Worm (Caenorhabditis elegans) whole organism, L4 larva: ENCODE results near the gene C31E10.11.

ENCODE experiments used
- F10B5.3 ChIP-seq: sonication (generic microtip); optimal IDR thresholded peaks from 2 replicates; lab custom pipeline; 2016; ENCODE audit warnings: mild to moderate bottlenecking, missing genetic modification characterization, missing compliant biosample characterization
- F37D6.2 ChIP-seq: sonication (generic microtip); optimal IDR thresholded peaks from 2 replicates; lab custom pipeline; 2016; ENCODE audit warnings: mild to moderate bottlenecking, missing genetic modification characterization, missing compliant biosample characterization
- F44E2.7 ChIP-seq: fragments of 200-800 bp; sonication (Bioruptor generic); IDR thresholded peaks from 2 replicates; pipeline ENCODE4 v2.1.2; 2022; ENCODE audit warnings: missing genetic modification characterization, missing compliant biosample characterization
- T26A8.4 ChIP-seq: fragments of 200-800 bp; sonication (Bioruptor generic); IDR thresholded peaks from 2 replicates; pipeline ENCODE4 v1.3.6; 2022; ENCODE audit warnings: missing genetic modification characterization, missing compliant biosample characterization
- Y48G9A.11 ChIP-seq: fragments of 200-800 bp; sonication (Bioruptor generic); IDR thresholded peaks from 2 replicates; pipeline ENCODE4 v1.3.6; 2022; ENCODE audit warnings: missing genetic modification reagents, missing genetic modification characterization, missing compliant biosample characterization
- Y75B8A.6 ChIP-seq: fragments of 200-800 bp; sonication (Bioruptor generic); IDR thresholded peaks from 2 replicates; pipeline ENCODE4 v1.3.6; 2022; ENCODE audit warnings: missing genetic modification reagents, missing genetic modification characterization, missing compliant biosample characterization
- ZK546.5 ChIP-seq, 2 experiments: sonication (generic microtip); optimal IDR thresholded peaks; 2 replicates each; lab custom pipeline; 2017; ENCODE audit warnings: missing biosample characterization in 2 of 2, missing genetic modification characterization in 2 of 2
- aly-2 ChIP-seq: sonication (generic microtip); optimal IDR thresholded peaks from 2 replicates; lab custom pipeline; 2018; ENCODE audit warnings: missing biosample characterization, missing genetic modification characterization
- arid-1 ChIP-seq: fragments of 200-800 bp; sonication (Bioruptor generic); conservative IDR thresholded peaks from 2 replicates; pipeline ENCODE4 v1.3.6; 2022; ENCODE audit warnings: missing genetic modification reagents, missing genetic modification characterization, missing compliant biosample characterization
- ceh-28 ChIP-seq: fragments of 150-350 bp; optimal IDR thresholded peaks from 2 replicates; lab custom pipeline; 2014; ENCODE audit warnings: missing biosample characterization, missing genetic modification reagents, missing genetic modification characterization
- ceh-44 ChIP-seq: fragments of 200-800 bp; sonication (Bioruptor generic); IDR thresholded peaks from 2 replicates; pipeline ENCODE4 v1.3.6; 2022; ENCODE audit warnings: missing genetic modification reagents, missing genetic modification characterization, missing compliant biosample characterization
- ceh-62 ChIP-seq: sonication (generic microtip); optimal IDR thresholded peaks from 2 replicates; lab custom pipeline; 2017; ENCODE audit warnings: missing biosample characterization, missing genetic modification characterization
- ceh-82 ChIP-seq: sonication (generic microtip); optimal IDR thresholded peaks from 2 replicates; lab custom pipeline; 2017; ENCODE audit warnings: missing biosample characterization, missing genetic modification characterization
- ces-1 ChIP-seq: fragments of 150-350 bp; sonication (generic microtip); optimal IDR thresholded peaks from 4 replicates; lab custom pipeline; 2014; ENCODE audit warnings: missing biosample characterization, missing genetic modification reagents, missing genetic modification characterization
- daf-12 ChIP-seq: fragments of 150-350 bp; optimal IDR thresholded peaks from 2 replicates; lab custom pipeline; 2014; ENCODE audit warnings: missing biosample characterization, missing genetic modification reagents, missing genetic modification characterization
- daf-19 ChIP-seq: fragments of 200-800 bp; sonication (Bioruptor generic); conservative IDR thresholded peaks from 2 replicates; pipeline ENCODE4 v1.3.6; 2022; ENCODE audit warnings: missing genetic modification characterization, missing compliant biosample characterization
- dmd-8 ChIP-seq: fragments of 200-800 bp; sonication (Bioruptor generic); IDR thresholded peaks from 2 replicates; pipeline ENCODE4 v1.3.6; 2022; ENCODE audit warnings: missing genetic modification characterization, missing compliant biosample characterization
- dmd-9 ChIP-seq: fragments of 200-800 bp; sonication (Bioruptor generic); IDR thresholded peaks from 2 replicates; pipeline ENCODE4 v1.3.6; 2022; ENCODE audit warnings: missing genetic modification reagents, missing genetic modification characterization, missing compliant biosample characterization
- dpl-1 ChIP-seq: fragments of 150-350 bp; optimal IDR thresholded peaks from 2 replicates; lab custom pipeline; 2014; ENCODE audit warnings: missing biosample characterization, missing genetic modification reagents, missing genetic modification characterization
- fkh-10 ChIP-seq: fragments of 150-350 bp; optimal IDR thresholded peaks from 2 replicates; lab custom pipeline; 2014; ENCODE audit warnings: missing biosample characterization, missing genetic modification reagents, missing genetic modification characterization
- gei-8 ChIP-seq: fragments of 200-800 bp; sonication (Bioruptor generic); optimal IDR thresholded peaks from 2 replicates; lab custom pipeline; 2018; ENCODE audit warnings: mild to moderate bottlenecking, missing genetic modification characterization, missing compliant biosample characterization
- hif-1 ChIP-seq, 2 experiments: sonication (generic microtip); optimal IDR thresholded peaks; 2 replicates each; lab custom pipeline; 2016 to 2017; ENCODE audit warnings: missing compliant biosample characterization in 2 of 2, missing genetic modification characterization in 2 of 2, missing genetic modification reagents in 2 of 2, missing genotype in 2 of 2, mild to moderate bottlenecking in 1 of 2
- hlh-11 ChIP-seq: fragments of 200-800 bp; sonication (Bioruptor generic); optimal IDR thresholded peaks from 2 replicates; lab custom pipeline; 2018; ENCODE audit warnings: mild to moderate bottlenecking, missing genetic modification characterization, missing compliant biosample characterization
- hmg-1.1 ChIP-seq: fragments of 200-800 bp; sonication (Bioruptor generic); IDR thresholded peaks from 2 replicates; pipeline ENCODE4 v1.3.6; 2022; ENCODE audit warnings: missing genetic modification reagents, missing genetic modification characterization, missing compliant biosample characterization
- jun-1 ChIP-seq: fragments of 150-350 bp; optimal IDR thresholded peaks from 2 replicates; lab custom pipeline; 2014; ENCODE audit warnings: missing biosample characterization, missing genetic modification reagents, missing genetic modification characterization
- lim-7 ChIP-seq: fragments of 200-800 bp; sonication (Bioruptor generic); IDR thresholded peaks from 2 replicates; pipeline ENCODE4 v1.3.6; 2022; ENCODE audit warnings: missing genetic modification characterization, missing compliant biosample characterization
- lin-13 ChIP-seq: fragments of 150-350 bp; optimal IDR thresholded peaks from 2 replicates; lab custom pipeline; 2014; ENCODE audit warnings: missing biosample characterization, missing genetic modification reagents, missing genetic modification characterization
- lin-15B ChIP-seq: fragments of 150-350 bp; sonication (generic microtip); optimal IDR thresholded peaks from 3 replicates; lab custom pipeline; 2014; ENCODE audit warnings: missing biosample characterization, missing genetic modification characterization
- lin-29 ChIP-seq: fragments of 200-800 bp; sonication (Bioruptor generic); IDR thresholded peaks from 2 replicates; pipeline ENCODE4 v1.3.6; 2022; ENCODE audit warnings: missing genetic modification reagents, missing genetic modification characterization, missing compliant biosample characterization
- lin-39 ChIP-seq: fragments of 150-350 bp; optimal IDR thresholded peaks from 2 replicates; lab custom pipeline; 2014; ENCODE audit warnings: missing biosample characterization, missing genetic modification reagents, missing genetic modification characterization
- lir-3 ChIP-seq: sonication (generic microtip); optimal IDR thresholded peaks from 2 replicates; lab custom pipeline; 2016; ENCODE audit warnings: mild to moderate bottlenecking, missing genetic modification characterization, missing compliant biosample characterization
- madf-5 ChIP-seq, 2 experiments: fragments of 200-800 bp; sonication (Bioruptor generic); IDR thresholded peaks; 2 replicates each; pipeline ENCODE4 v1.3.6; 2022; ENCODE audit warnings: missing compliant biosample characterization in 2 of 2, missing genetic modification characterization in 2 of 2
- madf-9 ChIP-seq: fragments of 200-800 bp; sonication (Bioruptor generic); conservative IDR thresholded peaks from 2 replicates; pipeline ENCODE4 v1.3.6; 2022; ENCODE audit warnings: missing genetic modification reagents, missing genetic modification characterization, missing compliant biosample characterization
- mdl-1 ChIP-seq, 2 experiments: fragments of 150-350 bp in 1 of 2; sonication (generic microtip) in 1 of 2; optimal IDR thresholded peaks; 2 replicates each; lab custom pipeline; 2014 to 2017; ENCODE audit warnings: missing biosample characterization in 2 of 2, missing genetic modification characterization in 2 of 2
- mxl-3 ChIP-seq: fragments of 200-800 bp; sonication (Bioruptor generic); optimal IDR thresholded peaks from 2 replicates; lab custom pipeline; 2018; ENCODE audit warnings: mild to moderate bottlenecking, missing genetic modification characterization, missing compliant biosample characterization
- nhr-111 ChIP-seq: fragments of 200-800 bp; sonication (Bioruptor generic); optimal IDR thresholded peaks from 2 replicates; lab custom pipeline; 2018; ENCODE audit warnings: mild to moderate bottlenecking, missing genetic modification characterization, missing compliant biosample characterization
- nhr-25 ChIP-seq: sonication (generic microtip); optimal IDR thresholded peaks from 2 replicates; lab custom pipeline; 2017; ENCODE audit warnings: missing genetic modification characterization, mild to moderate bottlenecking, missing compliant biosample characterization, antibody characterized with exemption, moderate library complexity, borderline replicate concordance; ENCODE audit not compliant: insufficient read depth
- nhr-28 ChIP-seq: fragments of 150-350 bp; optimal IDR thresholded peaks from 2 replicates; lab custom pipeline; 2014; ENCODE audit warnings: missing biosample characterization, missing genetic modification characterization
- nhr-48 ChIP-seq: sonication (generic microtip); optimal IDR thresholded peaks from 2 replicates; lab custom pipeline; 2016; ENCODE audit warnings: mild to moderate bottlenecking, missing genetic modification characterization, missing compliant biosample characterization
- nhr-76 ChIP-seq: fragments of 150-350 bp; optimal IDR thresholded peaks from 2 replicates; lab custom pipeline; 2014; ENCODE audit warnings: missing biosample characterization, missing genetic modification characterization
- pha-4 ChIP-seq, 2 experiments: fragments of 150-350 bp in 1 of 2; fragments of 200-800 bp in 1 of 2; sonication (Bioruptor generic) in 1 of 2; IDR thresholded peaks in 1 of 2; optimal IDR thresholded peaks in 1 of 2; 2 replicates each; pipeline versions ENCODE4 v1.3.6 to Lab custom; 2014 to 2022; ENCODE audit warnings: missing genetic modification characterization in 2 of 2, missing genetic modification reagents in 2 of 2, missing biosample characterization in 1 of 2, missing compliant biosample characterization in 1 of 2
- pqm-1 ChIP-seq: sonication (generic microtip); optimal IDR thresholded peaks from 2 replicates; lab custom pipeline; 2017; ENCODE audit warnings: missing biosample characterization, missing genetic modification characterization
- sdz-12 ChIP-seq: fragments of 200-800 bp; sonication (Bioruptor generic); optimal IDR thresholded peaks from 2 replicates; lab custom pipeline; 2018; ENCODE audit warnings: mild to moderate bottlenecking, missing genetic modification characterization, missing compliant biosample characterization
- spr-3 ChIP-seq: fragments of 200-800 bp; sonication (Bioruptor generic); optimal IDR thresholded peaks from 2 replicates; lab custom pipeline; 2018; ENCODE audit warnings: mild to moderate bottlenecking, missing genetic modification characterization, missing compliant biosample characterization
- tra-1 ChIP-seq: fragments of 200-800 bp; sonication (Bioruptor generic); IDR thresholded peaks from 2 replicates; pipeline ENCODE4 v1.3.6; 2022; ENCODE audit warnings: missing genetic modification reagents, missing genetic modification characterization, missing compliant biosample characterization
- unc-62 ChIP-seq, 3 experiments: fragments of 150-350 bp in 1 of 3; sonication (generic microtip); optimal IDR thresholded peaks in 2 of 3; peaks in 1 of 3; 1 replicate in 1 of 3; 2 replicates in 2 of 3; lab custom pipeline; 2014 to 2017; ENCODE audit warnings: missing biosample characterization in 3 of 3, missing genetic modification characterization in 3 of 3, missing genetic modification reagents in 3 of 3, missing genotype in 1 of 3
- vab-7 ChIP-seq: fragments of 200-800 bp; sonication (Bioruptor generic); IDR thresholded peaks from 2 replicates; pipeline ENCODE4 v1.3.6; 2022; ENCODE audit warnings: missing genetic modification reagents, missing genetic modification characterization, missing compliant biosample characterization
- zag-1 ChIP-seq: fragments of 150-350 bp; optimal IDR thresholded peaks from 2 replicates; lab custom pipeline; 2014; ENCODE audit warnings: missing biosample characterization, missing genetic modification characterization
- ztf-11 ChIP-seq: fragments of 150-350 bp; optimal IDR thresholded peaks from 2 replicates; lab custom pipeline; 2014; ENCODE audit warnings: missing biosample characterization, missing genetic modification characterization
- ztf-7 ChIP-seq: fragments of 150-350 bp; optimal IDR thresholded peaks from 2 replicates; lab custom pipeline; 2014; ENCODE audit warnings: missing biosample characterization, missing genetic modification characterization

The C31E10.11 gene

ce11 chrX:13974448-13975071 lies 16.0 kb downstream of the C31E10.11 start (continued):
- TF ChIP-seq zag-1 (tag; lab: Kevin White, UChicago) (no peak), sdz-12 (GFP tag; lab: Kevin White, UChicago) (no peak), gei-8 (GFP tag; lab: Kevin White, UChicago) (no peak), lir-3 (tag; lab: Kevin White, UChicago) (no peak), ztf-11 (no peak), unc-62 (GFP tag; optimal IDR thresholded peaks at IDR 0.05 in 1 of 2; lab: Kevin White, UChicago) (peak in 1 of 2 experiments; percentile 95), unc-62 (tag; optimal IDR thresholded peaks at IDR 0.05; lab: Kevin White, UChicago) (no peak), T26A8.4 (GFP tag; lab: Robert Waterston, UW) (no peak), Y48G9A.11 (GFP tag; lab: Robert Waterston, UW) (no peak), F10B5.3 (tag; lab: Kevin White, UChicago) (no peak), dpl-1 (GFP tag; lab: Kevin White, UChicago) (no peak), hlh-11 (tag; lab: Kevin White, UChicago) (peak; percentile 68), ZK546.5 (tag; optimal IDR thresholded peaks at IDR 0.05; lab: Kevin White, UChicago) (no peak), vab-7 (no peak), jun-1 (tag; lab: Kevin White, UChicago) (no peak), lin-15B (tag; lab: Kevin White, UChicago) (no peak), ceh-62 (tag; lab: Kevin White, UChicago) (no peak), lin-39 (tag; lab: Kevin White, UChicago) (no peak), lin-13 (GFP tag; lab: Kevin White, UChicago) (no peak), F37D6.2 (tag; lab: Kevin White, UChicago) (no peak), ceh-82 (tag; lab: Kevin White, UChicago) (no peak), hif-1 (tag; optimal IDR thresholded peaks at IDR 0.05; lab: Kevin White, UChicago) (no peak), dmd-9 (GFP tag; lab: Robert Waterston, UW) (no peak), ceh-28 (no peak), pha-4 (GFP tag; IDR thresholded peaks at IDR 0.05; lab: Robert Waterston, UW) (no peak), pha-4 (tag; optimal IDR thresholded peaks at IDR 0.05; lab: Kevin White, UChicago) (no peak), nhr-76 (tag; lab: Kevin White, UChicago) (no peak), madf-9 (GFP tag; lab: Robert Waterston, UW) (no peak), mxl-3 (GFP tag; lab: Kevin White, UChicago) (peak; percentile 32), hmg-1.1 (no peak), fkh-10 (GFP tag; lab: Kevin White, UChicago) (no peak), daf-19 (GFP tag; lab: Robert Waterston, UW) (no peak), Y75B8A.6 (GFP tag; lab: Robert Waterston, UW) (no peak), ceh-44 (GFP tag; lab: Robert Waterston, UW) (no peak), F44E2.7 (GFP tag; lab: Robert Waterston, UW) (no peak), nhr-25 (tag; lab: Kevin White, UChicago) (peak; percentile 19), mdl-1 (tag; optimal IDR thresholded peaks at IDR 0.05; lab: Kevin White, UChicago) (no peak), lin-29 (no peak), lim-7 (GFP tag; lab: Robert Waterston, UW) (no peak), nhr-111 (GFP tag; lab: Kevin White, UChicago) (no peak), tra-1 (GFP tag; lab: Robert Waterston, UW) (peak; percentile 33; the same call in 1 of the 2 replicates), madf-5 (GFP tag; IDR thresholded peaks at IDR 0.05; lab: Robert Waterston, UW) (no peak), aly-2 (no peak), ztf-7 (peak; percentile 19), daf-12 (tag; lab: Kevin White, UChicago) (no peak), pqm-1 (no peak), nhr-48 (tag; lab: Kevin White, UChicago) (peak; percentile 85), dmd-8 (GFP tag; lab: Robert Waterston, UW) (no peak), nhr-28 (tag; lab: Kevin White, UChicago) (peak; percentile 99), ces-1 (GFP tag; lab: Kevin White, UChicago) (no peak), spr-3 (GFP tag; lab: Kevin White, UChicago) (no peak), arid-1 (GFP tag; lab: Robert Waterston, UW) (no peak)
